Worm (Caenorhabditis elegans) whole organism, early embryonic: ENCODE results near the gene C34F6.11.

Experiments used
- ama-1 ChIP-seq: fragments of 150-350 bp; optimal IDR thresholded peaks from 2 replicates; lab custom pipeline; 2014
- ets-7 ChIP-seq: sonication (generic microtip); optimal IDR thresholded peaks from 2 replicates; lab custom pipeline; 2016; ENCODE audit warnings: missing genotype, missing genetic modification characterization, missing compliant biosample characterization
- pes-1 ChIP-seq: fragments of 200-800 bp; sonication (Bioruptor generic); IDR thresholded peaks from 2 replicates; pipeline ENCODE4 v1.3.6; 2022; ENCODE audit warnings: missing genetic modification reagents, missing genetic modification characterization, missing compliant biosample characterization
- sea-1 ChIP-seq: fragments of 200-800 bp; sonication (Bioruptor generic); conservative IDR thresholded peaks from 2 replicates; pipeline ENCODE4 v1.3.6; 2022; ENCODE audit warnings: missing genetic modification characterization, missing compliant biosample characterization
- tra-4 ChIP-seq: sonication (generic microtip); optimal IDR thresholded peaks from 2 replicates; lab custom pipeline; 2017; ENCODE audit warnings: missing genetic modification characterization, missing compliant biosample characterization

DNA sequence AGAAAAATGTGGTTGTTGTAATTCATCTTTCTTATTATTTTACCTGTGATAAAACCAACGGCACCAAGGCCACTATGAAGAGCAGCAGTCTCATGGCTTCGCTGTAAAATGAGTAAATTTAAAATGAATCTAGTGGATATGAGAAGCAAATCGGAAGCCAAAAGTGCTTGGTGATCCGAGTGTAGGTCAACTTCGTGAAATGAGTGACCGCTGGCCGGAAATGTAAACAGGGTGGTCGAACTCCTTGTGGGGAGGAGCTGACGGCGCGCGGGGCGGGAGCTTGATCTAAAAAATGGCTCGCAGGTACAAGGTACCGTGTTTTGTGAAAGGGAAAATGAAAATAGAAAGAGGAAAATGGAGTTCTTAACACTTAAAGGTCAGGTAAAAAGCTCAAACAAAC is 7.0 kb downstream of the C34F6.11 start, which contains the start of gene C34F6.1:
- TF ChIP-seq tra-4 (tag; lab: Kevin White, UChicago) (no peak), ama-1 (lab: Kevin White, UChicago) (no peak), pes-1 (GFP tag; lab: Robert Waterston, UW) (no peak), ets-7 (no peak), sea-1 (GFP tag; lab: Robert Waterston, UW) (no peak)
